Fruit fly (Drosophila melanogaster) whole organism, pupa: Measurements from ENCODE around the gene sun.
"Not testable (repeated sequence)": the region's sequence is repeated elsewhere in the genome, so short reads cannot be mapped to it uniquely, and the experiment has no call there.

ENCODE experiments used
- CG17806 ChIP-seq: fragments of 200-800 bp; sonication (Bioruptor generic); optimal IDR thresholded peaks from 2 replicates; lab custom pipeline; 2018; ENCODE audit warnings: missing biosample characterization, mild to moderate bottlenecking, missing genetic modification characterization, moderate library complexity
- CG34367 ChIP-seq: fragments of 200-800 bp; sonication (Bioruptor generic); optimal IDR thresholded peaks from 2 replicates; lab custom pipeline; 2018; ENCODE audit warnings: missing biosample characterization, mild to moderate bottlenecking, missing genetic modification characterization
- CG4496 ChIP-seq: fragments of 200-800 bp; sonication (Bioruptor generic); IDR thresholded peaks from 3 replicates; pipeline ENCODE4 v1.3.6; 2022; ENCODE audit warnings: missing biosample characterization, missing genetic modification characterization
- CG9948 ChIP-seq: fragments of 200-800 bp; sonication (Bioruptor generic); optimal IDR thresholded peaks from 2 replicates; lab custom pipeline; 2018; ENCODE audit warnings: missing biosample characterization, mild to moderate bottlenecking, missing genetic modification characterization, moderate library complexity
- EcR ChIP-seq: fragments of 200-800 bp; sonication (Bioruptor generic); optimal IDR thresholded peaks from 3 replicates; lab custom pipeline; 2019; ENCODE audit warnings: missing biosample characterization, missing genetic modification characterization, mild to moderate bottlenecking, moderate library complexity, missing genetic modification reagents
- Ets98B ChIP-seq: fragments of 200-800 bp; sonication (Bioruptor generic); IDR thresholded peaks from 2 replicates; pipeline ENCODE4 v1.3.6; 2022; ENCODE audit warnings: missing biosample characterization, missing genetic modification characterization
- Pif1B ChIP-seq: fragments of 200-800 bp; sonication (Bioruptor generic); optimal IDR thresholded peaks from 3 replicates; lab custom pipeline; 2016; ENCODE audit warnings: missing biosample characterization, missing genetic modification characterization
- fd96Ca ChIP-seq: fragments of 200-800 bp; sonication (Bioruptor generic); IDR thresholded peaks from 3 replicates; pipeline ENCODE4 v1.3.6; 2022; ENCODE audit warnings: missing biosample characterization, missing genetic modification characterization
- rn ChIP-seq: fragments of 200-800 bp; sonication (Bioruptor generic); IDR thresholded peaks from 2 replicates; pipeline ENCODE4 v1.3.6; 2022; ENCODE audit warnings: missing biosample characterization, missing genetic modification characterization

DNA sequence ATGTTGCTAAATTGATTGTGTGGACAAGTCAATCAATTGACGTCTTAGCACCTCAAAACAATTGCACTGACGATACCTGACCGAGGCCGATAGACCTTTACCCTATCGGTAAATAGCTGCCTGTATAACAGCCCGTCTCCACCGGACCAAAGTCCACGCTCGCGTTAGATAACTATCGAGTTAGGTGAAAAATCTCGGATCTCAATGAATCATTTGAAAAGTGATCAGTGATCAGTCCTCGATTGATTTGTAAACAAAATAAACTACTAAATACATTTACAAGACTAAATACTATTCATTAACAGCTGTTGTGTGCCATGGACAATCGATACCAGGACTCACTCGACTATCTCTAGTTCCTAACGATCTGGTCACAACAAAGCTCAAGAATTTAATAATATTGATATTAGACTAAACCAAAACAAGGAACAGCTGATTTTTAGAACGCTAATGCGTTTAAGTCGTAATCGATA, 49.9 kb downstream of the sun start, which contains the start of the genes sordd2 and CG15602:
- not testable (repeated sequence) for TF ChIP-seq CG17806 (tag; lab: Kevin White, UChicago); EcR (GFP tag; lab: Kevin White, UChicago); Ets98B (GFP tag; lab: Robert Waterston, UW); Pif1B (GFP tag; lab: Kevin White, UChicago); rn (GFP tag; lab: Robert Waterston, UW); CG9948; CG34367 (tag; lab: Kevin White, UChicago); fd96Ca (GFP tag; lab: Robert Waterston, UW)
- TF ChIP-seq CG4496 (GFP tag; lab: Robert Waterston, UW): peak; percentile 52; the same call in 2 of the 3 replicates
